Fruit fly (Drosophila melanogaster): ENCODE measurements around the gene JIL-1.

- TF ChIP-seq rgr (GFP tag; optimal IDR thresholded peaks at IDR 0.05) (peak; percentile 56), brk (GFP tag; optimal IDR thresholded peaks at IDR 0.05) (no peak), h (GFP tag; optimal IDR thresholded peaks at IDR 0.05) (no peak), Vsx2 (GFP tag; optimal IDR thresholded peaks at IDR 0.05; ENCODE audit: partially characterized antibody) (no peak), fru (GFP tag; optimal IDR thresholded peaks at IDR 0.05) (no peak), foxo (GFP tag; optimal IDR thresholded peaks at IDR 0.05) (peak in 1 of 2 experiments; percentile 43), Dfd (GFP tag; optimal IDR thresholded peaks at IDR 0.05) (no peak)
Observed at dm6 chr3L:11070372-11070854, 22.6 kb downstream of the JIL-1 start, which contains the start of gene Mocs1.
